Fruit fly (Drosophila melanogaster) whole organism, embryonic: Measurements from ENCODE around the gene CG5808.

Experiments
- Abd-B ChIP-seq: fragments of 200-800 bp; sonication (Bioruptor generic); optimal IDR thresholded peaks from 2 replicates; lab custom pipeline; 2018; ENCODE audit warnings: missing biosample characterization, mild to moderate bottlenecking, missing genetic modification characterization, moderate library complexity
- Blimp-1 ChIP-seq: fragments of 200-800 bp; sonication (Bioruptor generic); optimal IDR thresholded peaks from 3 replicates; lab custom pipeline; 2018; ENCODE audit warnings: missing biosample characterization, missing genetic modification characterization, mild to moderate bottlenecking, moderate library complexity, missing genetic modification reagents
- Bteb2 ChIP-seq: fragments of 200-800 bp; sonication (Bioruptor generic); optimal IDR thresholded peaks from 2 replicates; lab custom pipeline; 2016; ENCODE audit warnings: missing biosample characterization, missing genetic modification characterization
- CG10654 ChIP-seq: fragments of 200-800 bp; sonication (Bioruptor generic); optimal IDR thresholded peaks from 2 replicates; lab custom pipeline; 2016; ENCODE audit warnings: missing biosample characterization, missing genetic modification characterization
- CG10959 ChIP-seq: fragments of 200-800 bp; sonication (Bioruptor generic); IDR thresholded peaks from 2 replicates; pipeline ENCODE4 v1.3.6; 2022; ENCODE audit warnings: missing biosample characterization, missing genetic modification characterization
- CG11085 ChIP-seq: fragments of 200-800 bp; sonication (Bioruptor generic); IDR thresholded peaks from 2 replicates; pipeline ENCODE4 v1.3.6; 2022; ENCODE audit warnings: missing biosample characterization, missing genetic modification characterization
- CG12391 ChIP-seq: fragments of 200-800 bp; sonication (Bioruptor generic); optimal IDR thresholded peaks from 3 replicates; lab custom pipeline; 2018; ENCODE audit warnings: missing biosample characterization, mild to moderate bottlenecking, missing genetic modification characterization, moderate library complexity
- CG14014 ChIP-seq: fragments of 200-800 bp; sonication (Bioruptor generic); IDR thresholded peaks from 2 replicates; pipeline ENCODE4 v1.3.6; 2022; ENCODE audit warnings: missing biosample characterization, missing genetic modification characterization
- CG14441 ChIP-seq: fragments of 200-800 bp; sonication (Bioruptor generic); IDR thresholded peaks from 2 replicates; pipeline ENCODE4 v1.3.6; 2022; ENCODE audit warnings: missing biosample characterization, missing genetic modification characterization
- CG15601 ChIP-seq: fragments of 200-800 bp; sonication (Bioruptor generic); optimal IDR thresholded peaks from 3 replicates; lab custom pipeline; 2019; ENCODE audit warnings: missing biosample characterization, mild to moderate bottlenecking, missing genetic modification characterization, moderate library complexity
- CG15696 ChIP-seq: fragments of 200-800 bp; sonication (Bioruptor generic); optimal IDR thresholded peaks from 2 replicates; lab custom pipeline; 2019; ENCODE audit warnings: missing biosample characterization, mild to moderate bottlenecking, missing genetic modification characterization, moderate library complexity
- CG1602 ChIP-seq: fragments of 200-800 bp; sonication (Bioruptor generic); optimal IDR thresholded peaks from 3 replicates; lab custom pipeline; 2016; ENCODE audit warnings: missing biosample characterization, missing genetic modification characterization
- CG16863 ChIP-seq: fragments of 200-800 bp; sonication (Bioruptor generic); optimal IDR thresholded peaks from 3 replicates; lab custom pipeline; 2016; ENCODE audit warnings: missing biosample characterization, missing genetic modification characterization
- CG30020 ChIP-seq: fragments of 200-800 bp; optimal IDR thresholded peaks from 2 replicates; lab custom pipeline; 2019; ENCODE audit warnings: missing biosample characterization, mild to moderate bottlenecking, missing genetic modification characterization, moderate library complexity
- CG3726 ChIP-seq: fragments of 200-800 bp; sonication (Bioruptor generic); IDR thresholded peaks from 3 replicates; pipeline ENCODE4, ENCODE4 v1.3.6; 2022; ENCODE audit warnings: missing biosample characterization, missing genetic modification characterization
- CG3847 ChIP-seq: fragments of 200-800 bp; sonication (Bioruptor generic); IDR thresholded peaks from 2 replicates; pipeline ENCODE4 v1.3.6; 2022; ENCODE audit warnings: missing biosample characterization, missing genetic modification characterization
- CG4328 ChIP-seq: fragments of 200-800 bp; sonication (Bioruptor generic); optimal IDR thresholded peaks from 3 replicates; lab custom pipeline; 2017; ENCODE audit warnings: missing biosample characterization, missing genetic modification reagents, missing genetic modification characterization
- CG4820 ChIP-seq: fragments of 200-800 bp; sonication (Bioruptor generic); optimal IDR thresholded peaks from 3 replicates; lab custom pipeline; 2016; ENCODE audit warnings: missing biosample characterization, missing genetic modification characterization
- CG6175 ChIP-seq: fragments of 200-800 bp; sonication (Bioruptor generic); IDR thresholded peaks from 3 replicates; pipeline ENCODE4 v1.3.6; 2022; ENCODE audit warnings: missing biosample characterization, missing genetic modification characterization
- CG6654 ChIP-seq: fragments of 200-800 bp; sonication (Bioruptor generic); optimal IDR thresholded peaks from 2 replicates; lab custom pipeline; 2017; ENCODE audit warnings: missing biosample characterization, mild to moderate bottlenecking, missing genetic modification characterization
- CG6791 ChIP-seq: fragments of 200-800 bp; sonication (Bioruptor generic); IDR thresholded peaks from 3 replicates; pipeline ENCODE4 v1.3.6; 2022; ENCODE audit warnings: missing biosample characterization, missing genetic modification characterization; ENCODE audit not compliant: partially characterized antibody
- CG7786 ChIP-seq: fragments of 200-800 bp; sonication (Bioruptor generic); optimal IDR thresholded peaks from 2 replicates; lab custom pipeline; 2016; ENCODE audit warnings: missing biosample characterization, missing genetic modification characterization
- CG9932 ChIP-seq: fragments of 200-800 bp; sonication (Bioruptor generic); IDR thresholded peaks from 2 replicates; pipeline ENCODE4 v1.3.6; 2022; ENCODE audit warnings: missing biosample characterization, missing genetic modification characterization
- Dad ChIP-seq: fragments of 200-800 bp; sonication (Bioruptor generic); optimal IDR thresholded peaks from 3 replicates; lab custom pipeline; 2016; ENCODE audit warnings: missing biosample characterization, missing genetic modification characterization
- Fer1 ChIP-seq: fragments of 200-800 bp; sonication (Bioruptor generic); optimal IDR thresholded peaks from 2 replicates; lab custom pipeline; 2017; ENCODE audit warnings: missing biosample characterization, mild to moderate bottlenecking, missing genetic modification characterization
- GATAe ChIP-seq: fragments of 200-800 bp; sonication (Bioruptor generic); conservative IDR thresholded peaks from 2 replicates; pipeline ENCODE4 v1.3.6; 2022; ENCODE audit warnings: missing biosample characterization, missing genetic modification characterization
- H15 ChIP-seq: fragments of 200-800 bp; sonication (Bioruptor generic); IDR thresholded peaks from 3 replicates; pipeline ENCODE4 v1.3.6; 2022; ENCODE audit warnings: missing biosample characterization, missing genetic modification characterization
- HHEX ChIP-seq: fragments of 200-800 bp; sonication (Bioruptor generic); optimal IDR thresholded peaks from 3 replicates; lab custom pipeline; 2017; ENCODE audit warnings: missing biosample characterization, mild to moderate bottlenecking, missing genetic modification characterization, missing genetic modification reagents
- HLH54F ChIP-seq: fragments of 200-800 bp; sonication (Bioruptor generic); optimal IDR thresholded peaks from 3 replicates; lab custom pipeline; 2016; ENCODE audit warnings: missing biosample characterization, missing genetic modification characterization
- HLHmδ ChIP-seq: fragments of 200-800 bp; sonication (Bioruptor generic); optimal IDR thresholded peaks from 2 replicates; lab custom pipeline; 2018; ENCODE audit warnings: missing biosample characterization, mild to moderate bottlenecking, missing genetic modification characterization, moderate library complexity
- Hr51 ChIP-seq, 2 experiments: fragments of 200-800 bp; sonication (Bioruptor generic); optimal IDR thresholded peaks; 2 replicates in 1 of 2; 3 replicates in 1 of 2; lab custom pipeline; 2016 to 2018; ENCODE audit warnings: missing biosample characterization in 2 of 2, missing genetic modification characterization in 2 of 2, mild to moderate bottlenecking in 1 of 2, moderate library complexity in 1 of 2
- Lhr ChIP-seq: fragments of 200-800 bp; sonication (Bioruptor generic); optimal IDR thresholded peaks from 3 replicates; lab custom pipeline; 2017; ENCODE audit warnings: mild to moderate bottlenecking, missing biosample characterization, missing genetic modification reagents, missing genetic modification characterization
- TFAM ChIP-seq: fragments of 200-800 bp; sonication (Bioruptor generic); optimal IDR thresholded peaks from 2 replicates; lab custom pipeline; 2017; ENCODE audit warnings: missing biosample characterization, missing genetic modification characterization, inconsistent platforms
- bbx ChIP-seq: fragments of 200-800 bp; sonication (Bioruptor generic); IDR thresholded peaks from 2 replicates; pipeline ENCODE4 v1.3.6; 2022; ENCODE audit warnings: missing biosample characterization, missing genetic modification characterization; ENCODE audit not compliant: partially characterized antibody
- ci ChIP-seq: fragments of 200-800 bp; sonication (Bioruptor generic); IDR thresholded peaks from 3 replicates; pipeline ENCODE4 v1.3.6; 2022; ENCODE audit warnings: missing biosample characterization, missing genetic modification characterization
- cwo ChIP-seq: fragments of 200-800 bp; sonication (Bioruptor generic); optimal IDR thresholded peaks from 3 replicates; lab custom pipeline; 2017; ENCODE audit warnings: missing biosample characterization, missing genetic modification characterization, mild to moderate bottlenecking, moderate library complexity, missing genetic modification reagents
- disco-r ChIP-seq: fragments of 200-800 bp; sonication (Bioruptor generic); optimal IDR thresholded peaks from 2 replicates; lab custom pipeline; 2016; ENCODE audit warnings: missing biosample characterization, missing genetic modification characterization
- exex ChIP-seq: fragments of 200-800 bp; sonication (Bioruptor generic); optimal IDR thresholded peaks from 4 replicates; lab custom pipeline; 2018; ENCODE audit warnings: missing biosample characterization, mild to moderate bottlenecking, missing genetic modification characterization, moderate library complexity
- grn ChIP-seq: fragments of 200-800 bp; sonication (Bioruptor generic); optimal IDR thresholded peaks from 3 replicates; lab custom pipeline; 2017; ENCODE audit warnings: missing biosample characterization, missing genetic modification characterization
- hbn ChIP-seq: fragments of 200-800 bp; sonication (Bioruptor generic); IDR thresholded peaks from 2 replicates; pipeline ENCODE4 v1.3.6; 2022; ENCODE audit warnings: missing biosample characterization, missing genetic modification characterization; ENCODE audit not compliant: partially characterized antibody
- insv ChIP-seq, 2 experiments: fragments of 200-800 bp; sonication (Bioruptor generic); optimal IDR thresholded peaks; 3 replicates each; lab custom pipeline; 2016 to 2018; ENCODE audit warnings: missing biosample characterization in 2 of 2, missing genetic modification characterization in 2 of 2
- klu ChIP-seq: fragments of 200-800 bp; sonication (Bioruptor generic); IDR thresholded peaks from 2 replicates; pipeline ENCODE4 v1.3.6; 2022; ENCODE audit warnings: missing biosample characterization, missing genetic modification characterization
- nerfin-2 ChIP-seq: fragments of 200-800 bp; sonication (Bioruptor generic); IDR thresholded peaks from 2 replicates; pipeline ENCODE4 v1.3.6; 2022; ENCODE audit warnings: missing biosample characterization, missing genetic modification characterization; ENCODE audit not compliant: partially characterized antibody
- oc ChIP-seq: fragments of 200-800 bp; sonication (Bioruptor generic); optimal IDR thresholded peaks from 2 replicates; lab custom pipeline; 2018; ENCODE audit warnings: missing biosample characterization, mild to moderate bottlenecking, missing genetic modification characterization, moderate library complexity
- pb ChIP-seq: fragments of 200-800 bp; sonication (Bioruptor generic); optimal IDR thresholded peaks from 3 replicates; lab custom pipeline; 2016; ENCODE audit warnings: missing biosample characterization, missing genetic modification characterization
- pho ChIP-seq: fragments of 200-800 bp; sonication (Bioruptor generic); optimal IDR thresholded peaks from 2 replicates; lab custom pipeline; 2016; ENCODE audit warnings: missing biosample characterization, missing genetic modification characterization
- so ChIP-seq: fragments of 200-800 bp; sonication (Bioruptor generic); IDR thresholded peaks from 3 replicates; pipeline ENCODE4 v1.3.6; 2022; ENCODE audit warnings: missing biosample characterization, missing genetic modification characterization
- tin ChIP-seq: fragments of 200-800 bp; sonication (Bioruptor generic); optimal IDR thresholded peaks from 3 replicates; lab custom pipeline; 2016; ENCODE audit warnings: missing biosample characterization, missing genetic modification characterization
- zf30C ChIP-seq: fragments of 200-800 bp; sonication (Bioruptor generic); optimal IDR thresholded peaks from 3 replicates; lab custom pipeline; 2018; ENCODE audit warnings: missing biosample characterization, mild to moderate bottlenecking, missing genetic modification characterization
- zfh1 ChIP-seq: fragments of 200-800 bp; sonication (Bioruptor generic); IDR thresholded peaks from 3 replicates; pipeline ENCODE4 v1.3.6; 2022; ENCODE audit warnings: missing biosample characterization, missing genetic modification characterization

CG5808 gene

dm6 chr3R:24787042-24787565 is 29.7 kb downstream of the CG5808 start, which contains the start of gene CG5805 (continued):
- TF ChIP-seq grn (peak; percentile 69), so (GFP tag; lab: Robert Waterston, UW) (peak; percentile 67), Dad (GFP tag; lab: Kevin White, UChicago) (peak; percentile 60), Hr51 (GFP tag; optimal IDR thresholded peaks at IDR 0.05; lab: Kevin White, UChicago) (peak; percentile 75 to 83), Abd-B (peak; percentile 57), HLHmδ (no peak), TFAM (GFP tag; lab: Kevin White, UChicago) (peak; percentile 47), CG30020 (tag; lab: Kevin White, UChicago) (no peak), CG3847 (GFP tag; lab: Robert Waterston, UW) (peak; percentile 90), CG9932 (GFP tag; lab: Robert Waterston, UW) (peak; percentile 66), oc (tag; lab: Kevin White, UChicago) (peak; percentile 20), HHEX (GFP tag; lab: Kevin White, UChicago) (peak; percentile 93), CG10654 (peak; percentile 76), CG4820 (GFP tag; lab: Kevin White, UChicago) (peak; percentile 73), zfh1 (GFP tag; lab: Robert Waterston, UW) (peak; percentile 85), cwo (peak; percentile 56), Lhr (GFP tag; lab: Kevin White, UChicago) (peak; percentile 87), CG4328 (peak; percentile 83), CG3726 (GFP tag; lab: Robert Waterston, UW) (peak; percentile 52; the same call in 1 of the 3 replicates), insv (GFP tag; optimal IDR thresholded peaks at IDR 0.05; lab: Kevin White, UChicago) (peak; percentile 82 to 96), CG14014 (GFP tag; lab: Robert Waterston, UW) (peak; percentile 71), pb (peak; percentile 80), CG14441 (peak; percentile 72), tin (GFP tag; lab: Kevin White, UChicago) (peak; percentile 63), bbx (GFP tag; lab: Robert Waterston, UW) (no peak), exex (tag; lab: Kevin White, UChicago) (peak; percentile 56), CG16863 (GFP tag; lab: Kevin White, UChicago) (peak; percentile 58), hbn (GFP tag; lab: Robert Waterston, UW) (no peak), nerfin-2 (GFP tag; lab: Robert Waterston, UW) (no peak), CG15601 (peak; percentile 80), klu (GFP tag; lab: Robert Waterston, UW) (peak; percentile 54; the same call in 1 of the 2 replicates), CG11085 (GFP tag; lab: Robert Waterston, UW) (peak; percentile 83), H15 (GFP tag; lab: Robert Waterston, UW) (peak; percentile 86), Bteb2 (GFP tag; lab: Kevin White, UChicago) (peak; percentile 82), CG6791 (GFP tag; lab: Robert Waterston, UW) (peak; percentile 43; the same call in 2 of the 3 replicates), CG6175 (GFP tag; lab: Robert Waterston, UW) (peak; percentile 46; the same call in 1 of the 3 replicates), zf30C (GFP tag; lab: Kevin White, UChicago) (no peak), disco-r (peak; percentile 69), Blimp-1 (GFP tag; lab: Kevin White, UChicago) (peak; percentile 53), pho (GFP tag; lab: Kevin White, UChicago) (peak; percentile 76), CG12391 (tag; lab: Kevin White, UChicago) (peak; percentile 86), CG7786 (GFP tag; lab: Kevin White, UChicago) (peak; percentile 16), HLH54F (GFP tag; lab: Kevin White, UChicago) (peak; percentile 70), CG10959 (GFP tag; lab: Robert Waterston, UW) (peak; percentile 53), CG6654 (GFP tag; lab: Kevin White, UChicago) (peak; percentile 64), GATAe (GFP tag; lab: Robert Waterston, UW) (peak; percentile 60), CG1602 (GFP tag; lab: Kevin White, UChicago) (peak; percentile 49), CG15696 (tag; lab: Kevin White, UChicago) (peak; percentile 22), ci (GFP tag; lab: Robert Waterston, UW) (peak; percentile 97), Fer1 (GFP tag; lab: Kevin White, UChicago) (peak; percentile 91)
